Worm (Caenorhabditis elegans) whole organism, late embryonic: Measurements from ENCODE around the gene F59B2.13.

ENCODE experiments used
- Y22D7AL.16 ChIP-seq: sonication (generic microtip); optimal IDR thresholded peaks from 2 replicates; lab custom pipeline; 2016; ENCODE audit warnings: missing genetic modification characterization, missing compliant biosample characterization
- ama-1 ChIP-seq: fragments of 150-350 bp; optimal IDR thresholded peaks from 2 replicates; lab custom pipeline; 2014
- elt-4 ChIP-seq: sonication (generic microtip); optimal IDR thresholded peaks from 2 replicates; lab custom pipeline; 2016; ENCODE audit warnings: missing genetic modification characterization, missing compliant biosample characterization
- eyg-1 ChIP-seq: sonication (generic microtip); optimal IDR thresholded peaks from 2 replicates; lab custom pipeline; 2016; ENCODE audit warnings: missing genotype, missing genetic modification characterization, missing compliant biosample characterization
- lin-11 ChIP-seq: fragments of 200-800 bp; sonication (Bioruptor generic); optimal IDR thresholded peaks from 2 replicates; lab custom pipeline; 2018; ENCODE audit warnings: mild to moderate bottlenecking, missing genetic modification characterization, missing compliant biosample characterization
- madf-2 ChIP-seq: sonication (generic microtip); optimal IDR thresholded peaks from 2 replicates; lab custom pipeline; 2017; ENCODE audit warnings: missing genetic modification characterization, missing compliant biosample characterization
- nfya-1 ChIP-seq: sonication (generic microtip); optimal IDR thresholded peaks from 2 replicates; lab custom pipeline; 2017; ENCODE audit warnings: missing genetic modification characterization, mild to moderate bottlenecking, missing compliant biosample characterization, antibody characterized with exemption, moderate library complexity
- nhr-11 ChIP-seq: fragments of 150-350 bp; optimal IDR thresholded peaks from 2 replicates; lab custom pipeline; 2014; ENCODE audit warnings: missing biosample characterization, missing genetic modification characterization
- pha-4 ChIP-seq: fragments of 150-350 bp; optimal IDR thresholded peaks from 2 replicates; lab custom pipeline; 2018; ENCODE audit warnings: missing biosample characterization, missing genetic modification reagents, missing genetic modification characterization
- pqm-1 ChIP-seq: sonication (generic microtip); optimal IDR thresholded peaks from 2 replicates; lab custom pipeline; 2016; ENCODE audit warnings: missing genetic modification characterization, missing compliant biosample characterization
- ref-2 ChIP-seq: sonication (generic microtip); optimal IDR thresholded peaks from 2 replicates; lab custom pipeline; 2016; ENCODE audit warnings: missing genetic modification characterization, missing compliant biosample characterization
- rnt-1 ChIP-seq: sonication (generic microtip); optimal IDR thresholded peaks from 2 replicates; lab custom pipeline; 2016; ENCODE audit warnings: missing genetic modification characterization, missing compliant biosample characterization
- sox-4 ChIP-seq: sonication (generic microtip); optimal IDR thresholded peaks from 2 replicates; lab custom pipeline; 2017; ENCODE audit warnings: mild to moderate bottlenecking, missing genetic modification characterization, inconsistent platforms, missing compliant biosample characterization

DNA sequence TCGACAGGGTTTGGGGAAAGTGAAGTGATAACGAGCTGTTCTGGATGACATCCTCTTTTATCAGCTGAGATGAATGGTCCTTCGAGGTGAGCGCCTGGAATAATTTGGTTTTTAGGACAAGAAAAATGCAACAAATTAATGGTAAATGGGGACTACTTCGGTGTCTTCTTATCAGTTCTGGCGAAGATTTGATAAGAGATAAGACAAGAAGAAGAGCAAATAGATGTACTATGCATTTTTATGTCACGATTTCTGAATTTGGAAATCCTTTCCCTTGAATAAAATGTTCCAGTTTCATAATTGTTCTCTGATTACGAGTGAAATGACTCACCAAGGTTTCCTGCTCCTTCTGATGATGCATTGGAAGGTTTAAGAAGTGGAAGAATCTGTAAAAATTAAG is 29.0 kb downstream of the F59B2.13 start:
- TF ChIP-seq nhr-11 (tag; lab: Kevin White, UChicago) (no peak), pha-4 (tag; lab: Kevin White, UChicago) (no peak), eyg-1 (no peak), ref-2 (no peak), pqm-1 (tag; lab: Kevin White, UChicago) (no peak), sox-4 (tag; lab: Kevin White, UChicago) (no peak), rnt-1 (no peak), nfya-1 (no peak), elt-4 (no peak), madf-2 (tag; lab: Kevin White, UChicago) (no peak), Y22D7AL.16 (no peak), ama-1 (lab: Kevin White, UChicago) (no peak), lin-11 (tag; lab: Kevin White, UChicago) (no peak)
